Fruit fly (Drosophila melanogaster) whole organism, embryonic: ENCODE measurements around the gene CG32829.
A peak's percentile ranks its signal among the peaks of the same experiment; 100 is the strongest.

Experiments used
- C15 ChIP-seq: fragments of 200-800 bp; sonication (Bioruptor generic); IDR thresholded peaks from 3 replicates; pipeline ENCODE4 v1.3.6; 2022; ENCODE audit warnings: missing biosample characterization, missing genetic modification characterization
- CG10321 ChIP-seq: fragments of 200-800 bp; sonication (Bioruptor generic); IDR thresholded peaks from 2 replicates; pipeline ENCODE4 v1.3.6; 2022; ENCODE audit warnings: missing biosample characterization, missing genetic modification characterization
- CG13624 ChIP-seq: fragments of 200-800 bp; sonication (Bioruptor generic); optimal IDR thresholded peaks from 2 replicates; lab custom pipeline; 2016; ENCODE audit warnings: missing biosample characterization, missing genetic modification characterization
- CG14710 ChIP-seq: fragments of 200-800 bp; sonication (Bioruptor generic); optimal IDR thresholded peaks from 3 replicates; lab custom pipeline; 2019; ENCODE audit warnings: missing biosample characterization, mild to moderate bottlenecking, missing genetic modification characterization, moderate library complexity
- CG2875 ChIP-seq: fragments of 200-800 bp; sonication (Bioruptor generic); optimal IDR thresholded peaks from 2 replicates; lab custom pipeline; 2017; ENCODE audit warnings: missing biosample characterization, mild to moderate bottlenecking, missing genetic modification characterization, missing genetic modification reagents
- CG2889 ChIP-seq: fragments of 200-800 bp; sonication (Bioruptor generic); IDR thresholded peaks from 3 replicates; pipeline ENCODE4 v1.3.6; 2022; ENCODE audit warnings: missing biosample characterization, missing genetic modification characterization
- CG31441 ChIP-seq: fragments of 200-800 bp; sonication (Bioruptor generic); IDR thresholded peaks from 2 replicates; pipeline ENCODE4 v1.3.6; 2022; ENCODE audit warnings: missing biosample characterization, missing genetic modification characterization
- CG34376 ChIP-seq: fragments of 200-800 bp; sonication (Bioruptor generic); optimal IDR thresholded peaks from 2 replicates; lab custom pipeline; 2018; ENCODE audit warnings: missing biosample characterization, mild to moderate bottlenecking, missing genetic modification characterization
- CG3847 ChIP-seq: fragments of 200-800 bp; sonication (Bioruptor generic); IDR thresholded peaks from 2 replicates; pipeline ENCODE4 v1.3.6; 2022; ENCODE audit warnings: missing biosample characterization, missing genetic modification characterization
- CG4328 ChIP-seq: fragments of 200-800 bp; sonication (Bioruptor generic); optimal IDR thresholded peaks from 3 replicates; lab custom pipeline; 2017; ENCODE audit warnings: missing biosample characterization, missing genetic modification reagents, missing genetic modification characterization
- CG6683 ChIP-seq: fragments of 200-800 bp; sonication (Bioruptor generic); optimal IDR thresholded peaks from 2 replicates; lab custom pipeline; 2017; ENCODE audit warnings: missing biosample characterization, mild to moderate bottlenecking, missing genetic modification characterization, missing genetic modification reagents
- CG7271 ChIP-seq: fragments of 200-800 bp; sonication (Bioruptor generic); optimal IDR thresholded peaks from 2 replicates; lab custom pipeline; 2018; ENCODE audit warnings: missing biosample characterization, mild to moderate bottlenecking, missing genetic modification characterization, moderate library complexity
- Deaf1 ChIP-seq: fragments of 200-800 bp; optimal IDR thresholded peaks from 3 replicates; lab custom pipeline; 2019; ENCODE audit warnings: missing biosample characterization, mild to moderate bottlenecking, missing genetic modification characterization, moderate library complexity
- Dref ChIP-seq: fragments of 200-800 bp; sonication (Bioruptor generic); IDR thresholded peaks from 2 replicates; pipeline ENCODE4 v1.3.6; 2022; ENCODE audit warnings: missing biosample characterization, missing genetic modification characterization
- Hr39 ChIP-seq: fragments of >200 bp; optimal IDR thresholded peaks from 2 replicates; lab custom pipeline; 2017
- NC2α ChIP-seq: fragments of 200-800 bp; sonication (Bioruptor generic); optimal IDR thresholded peaks from 2 replicates; lab custom pipeline; 2016; ENCODE audit warnings: missing biosample characterization, missing genetic modification characterization
- Pdp1 ChIP-seq, 2 experiments: fragments of 200-800 bp; sonication (Bioruptor generic); optimal IDR thresholded peaks; 3 replicates each; lab custom pipeline; 2016; ENCODE audit warnings: missing biosample characterization in 2 of 2, missing genetic modification characterization in 2 of 2, mild to moderate bottlenecking in 1 of 2, moderate library complexity in 1 of 2
- Ptx1 ChIP-seq: fragments of 200-800 bp; sonication (Bioruptor generic); IDR thresholded peaks from 2 replicates; pipeline ENCODE4 v1.3.6; 2022; ENCODE audit warnings: missing biosample characterization, missing genetic modification characterization
- Trl ChIP-seq, 3 experiments: fragments of >200 bp in 2 of 3; fragments of 200-800 bp in 1 of 3; sonication (Bioruptor generic) in 1 of 3; optimal IDR thresholded peaks; 2 replicates in 1 of 3; 3 replicates in 2 of 3; lab custom pipeline; 2016 to 2017; ENCODE audit warnings: missing biosample characterization in 1 of 3, missing genetic modification characterization in 1 of 3
- abd-A ChIP-seq: fragments of 200-800 bp; sonication (Bioruptor generic); optimal IDR thresholded peaks from 3 replicates; lab custom pipeline; 2019; ENCODE audit warnings: missing biosample characterization, mild to moderate bottlenecking, missing genetic modification characterization, moderate library complexity
- chinmo ChIP-seq: fragments of 200-800 bp; sonication (Bioruptor generic); IDR thresholded peaks from 4 replicates; pipeline ENCODE4 v1.3.6; 2022; ENCODE audit warnings: missing biosample characterization, missing genetic modification characterization; ENCODE audit not compliant: partially characterized antibody
- exex ChIP-seq: fragments of 200-800 bp; sonication (Bioruptor generic); optimal IDR thresholded peaks from 4 replicates; lab custom pipeline; 2018; ENCODE audit warnings: missing biosample characterization, mild to moderate bottlenecking, missing genetic modification characterization, moderate library complexity
- lab ChIP-seq: fragments of 200-800 bp; sonication (Bioruptor generic); optimal IDR thresholded peaks from 3 replicates; lab custom pipeline; 2017; ENCODE audit warnings: missing biosample characterization, missing genetic modification characterization, mild to moderate bottlenecking, moderate library complexity, missing genetic modification reagents
- pan ChIP-seq, 4 experiments: fragments of >200 bp in 3 of 4; fragments of 200-800 bp in 1 of 4; sonication (Bioruptor generic) in 1 of 4; optimal IDR thresholded peaks in 3 of 4; IDR thresholded peaks in 1 of 4; 2 replicates each; pipeline versions ENCODE4 v1.3.6 to Lab custom; 2017 to 2022; ENCODE audit warnings: missing biosample characterization in 2 of 4, missing genetic modification characterization in 2 of 4, mixed read lengths in 1 of 4
- phol ChIP-seq: fragments of 200-800 bp; sonication (Bioruptor generic); optimal IDR thresholded peaks from 3 replicates; lab custom pipeline; 2018; ENCODE audit warnings: missing biosample characterization, mild to moderate bottlenecking, missing genetic modification characterization, moderate library complexity
- sens ChIP-seq: fragments of 200-800 bp; sonication (Bioruptor generic); peaks from one replicate; lab custom pipeline; 2016; ENCODE audit warnings: missing biosample characterization, missing genetic modification characterization
- slbo ChIP-seq: fragments of 200-800 bp; sonication (Bioruptor generic); IDR thresholded peaks from 2 replicates; pipeline ENCODE4 v1.3.6; 2022; ENCODE audit warnings: missing biosample characterization, missing genetic modification characterization
- sug ChIP-seq: fragments of 200-800 bp; optimal IDR thresholded peaks from 2 replicates; lab custom pipeline; 2019; ENCODE audit warnings: missing biosample characterization, mild to moderate bottlenecking, missing genetic modification characterization, moderate library complexity
- trem ChIP-seq: fragments of 200-800 bp; optimal IDR thresholded peaks from 3 replicates; lab custom pipeline; 2019; ENCODE audit warnings: missing biosample characterization, mild to moderate bottlenecking, missing genetic modification characterization, moderate library complexity
- unpg ChIP-seq: fragments of 200-800 bp; sonication (Bioruptor generic); optimal IDR thresholded peaks from 3 replicates; lab custom pipeline; 2018; ENCODE audit warnings: missing biosample characterization, mild to moderate bottlenecking, missing genetic modification characterization, moderate library complexity

CG32829 gene

DNA sequence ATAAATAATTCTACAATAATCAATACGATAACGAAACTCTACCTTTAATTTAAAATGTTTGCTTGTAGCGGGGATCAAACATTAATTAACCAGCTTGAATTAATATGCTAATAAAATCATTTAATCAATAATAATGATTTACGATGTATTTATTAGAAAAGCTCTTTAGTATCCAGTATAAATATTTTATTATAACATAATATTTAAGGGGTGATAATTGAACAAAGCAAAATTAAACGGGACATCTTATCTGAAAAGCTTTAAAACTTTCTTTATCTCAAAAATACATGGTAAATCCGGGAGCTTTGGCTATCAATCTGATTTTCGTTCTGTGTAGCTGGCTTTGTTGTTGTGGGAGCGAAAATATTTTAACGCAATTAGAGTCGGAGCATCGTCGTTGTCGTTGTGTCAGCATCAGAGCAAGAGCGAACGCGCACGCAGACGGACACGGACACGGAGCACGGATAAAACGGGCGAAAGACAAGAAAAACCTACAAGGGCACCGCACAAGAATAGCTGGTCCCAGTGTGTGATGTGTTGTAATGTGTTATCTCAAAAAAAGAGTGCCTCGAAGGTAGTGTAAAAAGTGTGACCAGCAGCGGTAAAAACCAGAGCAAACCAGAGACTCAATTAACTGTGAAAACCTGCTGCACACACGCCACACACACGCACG is 41.6 kb downstream of the CG32829 start, which contains the start of gene Nlg2 (continued):
- TF ChIP-seq phol (tag; lab: Kevin White, UChicago) = peak; percentile 64
- TF ChIP-seq Ptx1 = peak; percentile 60
- TF ChIP-seq unpg = peak; percentile 25
- TF ChIP-seq Dref (GFP tag; lab: Robert Waterston, UW) = 0 out of 2 replicates have a peak, but pooled peaks have one; percentile 10
- TF ChIP-seq lab (GFP tag; lab: Kevin White, UChicago) = peak; percentile 64
- TF ChIP-seq chinmo (GFP tag; lab: Robert Waterston, UW) = 0 out of 4 replicates have a peak, but pooled peaks have one; percentile 17
- TF ChIP-seq CG31441 (GFP tag; lab: Robert Waterston, UW) = peak; percentile 80
- TF ChIP-seq CG14710 = peak; percentile 35

DNA sequence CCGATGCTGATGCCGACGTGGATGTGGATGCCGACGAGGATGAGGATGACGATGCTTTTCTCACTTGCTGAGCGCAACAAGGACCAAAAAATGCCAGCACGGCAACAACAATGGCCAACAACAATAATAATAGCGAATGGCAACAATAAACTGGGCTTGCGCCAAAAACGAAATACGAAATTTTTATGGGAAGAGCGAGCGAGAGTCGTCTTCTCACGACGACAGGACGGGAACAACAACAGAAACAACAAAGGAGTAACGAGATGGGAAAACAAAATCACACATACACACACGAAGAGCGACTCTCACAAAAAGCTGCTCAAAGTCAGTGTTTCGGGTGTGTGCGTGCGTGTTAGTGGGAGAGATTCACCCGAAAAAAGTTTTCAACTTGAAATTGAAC is 42.2 kb downstream of the CG32829 start:
- TF ChIP-seq CG10321 (no peak), NC2α (GFP tag; lab: Kevin White, UChicago) (no peak), abd-A (tag; lab: Kevin White, UChicago) (peak; percentile 59), CG4328 (GFP tag; lab: Kevin White, UChicago) (no peak), CG13624 (GFP tag; lab: Kevin White, UChicago) (no peak), Trl (optimal IDR thresholded peaks at IDR 0.05; lab: Kevin White, UChicago) (peak in 1 of 2 experiments; percentile 65), Trl (GFP tag; optimal IDR thresholded peaks at IDR 0.05; lab: Kevin White, UChicago) (no peak), Deaf1 (peak; percentile 89), sens (no peak)

dm6 chr2L:6870777-6871176 is 45.5 kb downstream of the CG32829 start:
- TF ChIP-seq sug (tag; lab: Kevin White, UChicago) = peak; percentile 32
- TF ChIP-seq C15 (GFP tag; lab: Robert Waterston, UW) = no peak
- peak; percentile 44 for TF ChIP-seq CG34376 (GFP tag; lab: Kevin White, UChicago)
- TF ChIP-seq CG6683 (GFP tag; lab: Kevin White, UChicago) = no peak
- no peak for TF ChIP-seq slbo (GFP tag; lab: Robert Waterston, UW)
- no peak for TF ChIP-seq CG7271 (tag; lab: Kevin White, UChicago)
- no peak for TF ChIP-seq CG3847 (GFP tag; lab: Robert Waterston, UW)
- TF ChIP-seq chinmo (GFP tag; lab: Robert Waterston, UW) = 0 out of 4 replicates have a peak, but pooled peaks have one; percentile 13
- TF ChIP-seq exex (tag; lab: Kevin White, UChicago) = peak; percentile 93
- TF ChIP-seq trem (tag; lab: Kevin White, UChicago) = no peak
- TF ChIP-seq lab (GFP tag; lab: Kevin White, UChicago) = peak; percentile 75
- peak in 1 of 2 experiments; percentile 1 for TF ChIP-seq Pdp1 (GFP tag; optimal IDR thresholded peaks at IDR 0.05; lab: Kevin White, UChicago)
- no peak for TF ChIP-seq pan (optimal IDR thresholded peaks at IDR 0.05; lab: Kevin White, UChicago)
- TF ChIP-seq pan (GFP tag; optimal IDR thresholded peaks at IDR 0.05 in 1 of 2, IDR thresholded peaks at IDR 0.05 in 1 of 2) = no peak
- TF ChIP-seq CG2889 (GFP tag; lab: Robert Waterston, UW) = no peak
- TF ChIP-seq, all 482 proteins: peak for 6

dm6 chr2L:6870289-6870688 is 46.0 kb downstream of the CG32829 start, which contains the start of gene Nha1:
Gene Nha1 (minus strand): TSS chr2L:6870389.
- TF ChIP-seq Hr39 (lab: Kevin White, UChicago) (no peak), CG2875 (GFP tag; lab: Kevin White, UChicago) (no peak), Trl (optimal IDR thresholded peaks at IDR 0.05; lab: Kevin White, UChicago) (peak in 1 of 2 experiments; percentile 16), Trl (GFP tag; optimal IDR thresholded peaks at IDR 0.05; lab: Kevin White, UChicago) (no peak)
- TF ChIP-seq, all 482 proteins: peak for 1
